Worm (Caenorhabditis elegans) whole organism, L2 larva: Measurements from ENCODE around the gene hpo-34.

ENCODE experiments used
- aly-2 ChIP-seq: fragments of 150-350 bp; optimal IDR thresholded peaks from 2 replicates; lab custom pipeline; 2014; ENCODE audit warnings: missing biosample characterization, missing genetic modification characterization
- ceh-82 ChIP-seq: fragments of 150-350 bp; optimal IDR thresholded peaks from 2 replicates; lab custom pipeline; 2014; ENCODE audit warnings: missing biosample characterization, missing genetic modification characterization
- dmd-4 ChIP-seq: sonication (generic microtip); optimal IDR thresholded peaks from 2 replicates; lab custom pipeline; 2017; ENCODE audit warnings: missing biosample characterization, missing genetic modification characterization
- lin-11 ChIP-seq: fragments of 150-350 bp; sonication (generic microtip); optimal IDR thresholded peaks from 2 replicates; lab custom pipeline; 2014; ENCODE audit warnings: missing biosample characterization, missing genetic modification characterization, inconsistent platforms, mixed read lengths
- nhr-11 ChIP-seq: fragments of 150-350 bp; optimal IDR thresholded peaks from 2 replicates; lab custom pipeline; 2014; ENCODE audit warnings: missing biosample characterization, missing genetic modification characterization
- nhr-6 ChIP-seq: fragments of 150-350 bp; optimal IDR thresholded peaks from 2 replicates; lab custom pipeline; 2014; ENCODE audit warnings: missing biosample characterization, missing genetic modification characterization
- ztf-11 ChIP-seq: sonication (generic microtip); optimal IDR thresholded peaks from 2 replicates; lab custom pipeline; 2017; ENCODE audit warnings: missing biosample characterization, missing genetic modification characterization

- TF ChIP-seq dmd-4 (tag; lab: Kevin White, UChicago) = no peak
- TF ChIP-seq ceh-82 = no peak
- TF ChIP-seq nhr-11 (tag; lab: Kevin White, UChicago) = no peak
- TF ChIP-seq aly-2 (tag; lab: Kevin White, UChicago) = no peak
- no peak for TF ChIP-seq lin-11
- no peak for TF ChIP-seq nhr-6 (tag; lab: Kevin White, UChicago)
- no peak for TF ChIP-seq ztf-11
Measured at ce11 chrX:11500589-11500988, 18.3 kb downstream of the hpo-34 start.
